Fruit fly (Drosophila melanogaster): ENCODE results near the gene CG33703.

The CG33703 gene

dm6 chr3L:9512560-9512959 is at the start of gene CG33703:
Gene CG33703, minus strand, starts transcription at chr3L:9512660.
- no peak for TF ChIP-seq CG8478 (optimal IDR thresholded peaks at IDR 0.05)
- TF ChIP-seq CTCF (optimal IDR thresholded peaks at IDR 0.05): no peak

- TF ChIP-seq CTCF (optimal IDR thresholded peaks at IDR 0.05) (no peak), CG8478 (optimal IDR thresholded peaks at IDR 0.05) (no peak)
Observed at dm6 chr3L:9559040-9559439, 46.6 kb upstream of the CG33703 start.

- TF ChIP-seq CG8478 (optimal IDR thresholded peaks at IDR 0.05) (no peak), CTCF (optimal IDR thresholded peaks at IDR 0.05) (no peak)
Observed at dm6 chr3L:9556666-9557065, 44.2 kb upstream of the CG33703 start.

DNA sequence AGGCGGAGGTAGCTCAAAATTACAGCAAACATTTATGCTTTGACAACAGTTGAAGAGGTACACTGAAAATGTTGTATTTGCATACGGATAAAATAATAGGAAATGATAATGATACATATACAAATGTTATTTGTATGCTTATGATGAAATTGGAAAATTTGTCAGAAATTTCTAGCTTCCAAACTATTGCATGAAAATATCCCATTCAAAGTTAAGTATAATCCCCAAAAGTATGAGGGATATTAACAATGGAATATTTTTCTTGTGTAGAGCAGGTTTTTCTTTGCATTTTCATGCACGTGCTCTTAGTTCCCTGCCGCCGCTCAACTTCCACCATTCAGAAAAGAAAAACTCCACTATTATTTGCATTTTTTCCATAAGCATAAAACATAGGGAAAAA is 42.5 kb upstream of the CG33703 start:
- TF ChIP-seq CTCF (optimal IDR thresholded peaks at IDR 0.05) (no peak), CG8478 (optimal IDR thresholded peaks at IDR 0.05) (no peak)

DNA sequence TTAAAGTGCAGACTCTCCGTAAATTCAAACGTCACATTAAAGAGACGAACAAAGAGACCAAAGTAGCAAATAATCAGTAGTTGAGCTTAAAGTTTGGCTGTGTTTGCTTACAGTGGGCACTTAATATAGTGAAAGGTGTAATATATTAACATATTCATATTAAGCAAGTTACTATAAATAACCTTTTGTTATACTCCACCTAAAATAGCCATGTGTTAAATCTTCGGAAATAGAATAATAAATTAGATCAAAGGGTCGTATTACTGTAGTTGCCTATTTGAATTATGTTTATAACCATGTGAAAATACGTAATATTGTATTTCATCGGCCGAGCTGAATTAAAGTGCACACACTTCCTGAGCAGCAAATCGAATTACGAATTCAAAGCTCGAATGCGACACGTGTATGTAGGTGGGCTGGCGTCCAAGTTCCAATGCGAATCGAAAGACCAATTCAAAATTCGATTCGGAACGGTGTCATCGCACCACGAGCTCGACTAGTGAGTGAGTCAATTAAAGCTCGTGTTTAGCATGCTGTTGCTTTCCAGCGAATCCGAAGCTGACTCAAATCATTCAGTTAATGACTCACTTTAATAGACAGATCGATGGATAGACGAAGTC is 39.8 kb upstream of the CG33703 start:
- TF ChIP-seq CTCF (optimal IDR thresholded peaks at IDR 0.05) (no peak), CG8478 (optimal IDR thresholded peaks at IDR 0.05) (no peak)

DNA sequence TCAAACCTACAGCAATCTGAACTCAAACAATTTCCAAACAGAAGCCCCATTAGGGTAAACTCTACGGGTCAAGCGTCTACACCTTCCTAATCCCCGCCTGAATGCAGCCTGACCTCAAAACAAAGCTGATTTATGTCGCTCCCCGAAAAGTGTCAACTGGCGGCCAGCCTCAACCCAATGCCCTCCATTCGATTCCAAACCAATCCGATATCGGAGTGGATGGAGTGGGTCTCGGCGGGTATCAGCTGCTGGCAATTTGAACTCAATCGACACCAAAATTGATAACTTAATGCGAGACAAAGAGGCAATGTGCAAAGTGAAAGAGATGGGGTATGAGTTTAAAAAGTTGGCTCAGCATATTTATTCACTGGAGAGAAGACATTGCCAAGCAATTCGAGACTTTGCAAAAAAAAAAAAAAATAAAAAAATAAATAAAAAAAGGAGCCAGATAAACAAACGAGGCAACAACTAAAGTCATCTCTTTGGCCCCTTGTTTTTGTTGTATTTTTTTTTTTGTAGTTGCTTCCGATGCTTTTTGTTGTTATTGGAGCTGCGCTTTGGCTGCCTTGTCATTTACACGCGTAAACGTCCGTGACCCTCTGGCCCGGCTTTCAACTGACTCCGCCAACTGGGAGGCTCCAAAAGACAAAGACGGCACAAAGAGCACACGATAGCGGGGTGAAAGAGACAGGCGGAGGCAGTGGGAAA is 38.6 kb upstream of the CG33703 start:
- no peak for TF ChIP-seq CG8478 (optimal IDR thresholded peaks at IDR 0.05)
- no peak for TF ChIP-seq CTCF (optimal IDR thresholded peaks at IDR 0.05)

dm6 chr3L:9549690-9550303 is 37.3 kb upstream of the CG33703 start:
- TF ChIP-seq CTCF (optimal IDR thresholded peaks at IDR 0.05) (no peak), CG8478 (optimal IDR thresholded peaks at IDR 0.05) (no peak)

dm6 chr3L:9548800-9549199 is 36.3 kb upstream of the CG33703 start:
- no peak for TF ChIP-seq CG8478 (optimal IDR thresholded peaks at IDR 0.05)
- no peak for TF ChIP-seq CTCF (optimal IDR thresholded peaks at IDR 0.05)

DNA sequence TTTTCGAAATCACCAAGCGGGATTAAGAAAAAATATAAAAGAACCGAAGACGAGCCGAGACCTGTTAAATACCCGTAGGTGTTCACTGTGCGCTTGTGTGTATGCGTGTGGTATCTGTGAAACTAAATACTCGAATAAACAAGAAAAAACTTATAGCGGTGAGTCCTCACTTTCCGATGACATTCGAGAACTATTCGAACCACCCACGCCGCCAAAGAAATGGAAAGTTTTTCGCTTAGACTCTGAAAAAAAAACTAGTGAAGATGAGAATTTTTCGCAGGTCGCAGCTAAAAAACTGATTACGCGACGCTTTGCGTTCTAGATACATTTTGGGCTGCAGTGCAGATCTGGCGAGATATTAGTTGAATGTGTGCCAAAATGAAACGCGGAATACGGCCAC is 35.5 kb upstream of the CG33703 start:
- no peak for TF ChIP-seq CTCF (optimal IDR thresholded peaks at IDR 0.05)
- TF ChIP-seq CG8478 (optimal IDR thresholded peaks at IDR 0.05): no peak

- TF ChIP-seq CG8478 (optimal IDR thresholded peaks at IDR 0.05) (no peak), CTCF (optimal IDR thresholded peaks at IDR 0.05) (no peak)
Observed at dm6 chr3L:9546875-9547324, 34.4 kb upstream of the CG33703 start, which contains the start of gene CG42673. Gene CG42673, plus strand, starts transcription at chr3L:9547220.

DNA sequence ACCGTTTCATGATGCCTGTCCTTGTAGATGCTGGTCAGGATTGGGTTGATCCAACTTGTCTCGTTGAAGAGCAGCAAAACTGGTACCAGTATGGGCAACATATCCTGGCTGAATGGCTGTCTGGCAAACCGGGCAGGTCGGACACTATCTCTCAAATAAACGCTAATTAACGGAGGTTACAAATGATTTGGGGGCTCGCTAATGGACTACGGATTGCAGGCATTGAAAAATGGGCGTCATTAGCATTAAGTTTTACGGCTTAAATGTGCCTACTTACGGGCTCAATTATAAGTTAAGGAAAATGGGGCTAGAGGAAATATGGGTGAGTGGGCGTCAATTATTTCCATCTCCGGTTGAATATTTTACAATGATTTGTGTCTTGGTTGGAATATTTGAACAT is 31.4 kb upstream of the CG33703 start, which contains the start of gene Ir67a:
Gene Ir67a (minus strand): TSS at position 101 of the 400 bp plus-strand sequence.
- TF ChIP-seq CTCF (optimal IDR thresholded peaks at IDR 0.05): no peak
- no peak for TF ChIP-seq CG8478 (optimal IDR thresholded peaks at IDR 0.05)

- TF ChIP-seq CG8478 (optimal IDR thresholded peaks at IDR 0.05) (no peak), CTCF (optimal IDR thresholded peaks at IDR 0.05) (no peak)
Observed at dm6 chr3L:9528835-9529234, 16.4 kb upstream of the CG33703 start, which contains the start of gene Or67a. Gene Or67a, plus strand, starts transcription at chr3L:9529067.

- TF ChIP-seq CG8478 (optimal IDR thresholded peaks at IDR 0.05): no peak
- TF ChIP-seq CTCF (optimal IDR thresholded peaks at IDR 0.05): no peak
Observed at dm6 chr3L:9525444-9525843, 13.0 kb upstream of the CG33703 start, which contains the start of gene CG33700. Gene CG33700, minus strand, starts transcription at chr3L:9525544.

dm6 chr3L:9513309-9513708 is 849 bp upstream of the CG33703 start, which contains the start of gene CG33702:
Gene CG33702, minus strand, starts transcription at chr3L:9513409.
- TF ChIP-seq CG8478 (optimal IDR thresholded peaks at IDR 0.05) (no peak), CTCF (optimal IDR thresholded peaks at IDR 0.05) (no peak)

All from S2 (cell line).